Worm (Caenorhabditis elegans) whole organism, young adult: Measurements from ENCODE around the gene C14F11.7.
A peak's percentile ranks its signal among the peaks of the same experiment; 100 is the strongest.

Source experiments
- mes-4 ChIP-seq: sonication (generic microtip); optimal IDR thresholded peaks from 2 replicates; lab custom pipeline; 2016; ENCODE audit warnings: missing genotype, missing genetic modification characterization, missing compliant biosample characterization
- nfya-1 ChIP-seq: sonication (generic microtip); optimal IDR thresholded peaks from 2 replicates; lab custom pipeline; 2017; ENCODE audit warnings: antibody characterized with exemption, missing compliant biosample characterization, missing genetic modification characterization, borderline replicate concordance; ENCODE audit not compliant: insufficient read depth
- snpc-4 ChIP-seq, 5 experiments: fragments of 150-350 bp in 1 of 5; sonication (generic microtip) in 4 of 5; optimal IDR thresholded peaks; 2 replicates each; lab custom pipeline; 2014 to 2018; ENCODE audit warnings: missing genetic modification characterization in 5 of 5, missing biosample characterization in 3 of 5, antibody characterized with exemption in 2 of 5, mild to moderate bottlenecking in 2 of 5, missing compliant biosample characterization in 2 of 5, missing genotype in 2 of 5, moderate library complexity in 2 of 5, missing genetic modification reagents in 1 of 5

DNA sequence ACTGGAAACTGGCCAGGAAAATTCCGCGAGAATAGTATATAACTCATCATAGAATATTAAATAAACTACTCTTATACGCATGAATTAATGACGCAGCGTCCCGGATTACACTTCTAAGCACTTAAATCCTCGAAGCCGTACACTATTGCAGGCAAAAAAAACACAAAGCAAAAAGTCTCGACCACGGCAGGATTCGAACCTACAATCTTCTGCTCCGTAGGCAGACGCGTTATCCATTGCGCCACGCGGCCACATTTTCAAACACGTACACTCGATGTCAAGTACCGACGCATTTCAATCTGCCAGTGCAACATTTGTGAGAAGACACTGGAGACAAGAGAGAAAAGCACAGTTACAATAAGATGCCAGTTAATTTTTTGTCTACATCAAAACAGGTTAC, 11.5 kb upstream of the C14F11.7 start:
- TF ChIP-seq snpc-4 (GFP tag; optimal IDR thresholded peaks at IDR 0.05; lab: Kevin White, UChicago) (peak; percentile 62), snpc-4 (tag; optimal IDR thresholded peaks at IDR 0.05; lab: Kevin White, UChicago) (no peak), mes-4 (tag; lab: Kevin White, UChicago) (peak; percentile 51), nfya-1 (tag; lab: Kevin White, UChicago) (no peak)
